Worm (Caenorhabditis elegans): Measurements from ENCODE around the gene sru-29.

DNA sequence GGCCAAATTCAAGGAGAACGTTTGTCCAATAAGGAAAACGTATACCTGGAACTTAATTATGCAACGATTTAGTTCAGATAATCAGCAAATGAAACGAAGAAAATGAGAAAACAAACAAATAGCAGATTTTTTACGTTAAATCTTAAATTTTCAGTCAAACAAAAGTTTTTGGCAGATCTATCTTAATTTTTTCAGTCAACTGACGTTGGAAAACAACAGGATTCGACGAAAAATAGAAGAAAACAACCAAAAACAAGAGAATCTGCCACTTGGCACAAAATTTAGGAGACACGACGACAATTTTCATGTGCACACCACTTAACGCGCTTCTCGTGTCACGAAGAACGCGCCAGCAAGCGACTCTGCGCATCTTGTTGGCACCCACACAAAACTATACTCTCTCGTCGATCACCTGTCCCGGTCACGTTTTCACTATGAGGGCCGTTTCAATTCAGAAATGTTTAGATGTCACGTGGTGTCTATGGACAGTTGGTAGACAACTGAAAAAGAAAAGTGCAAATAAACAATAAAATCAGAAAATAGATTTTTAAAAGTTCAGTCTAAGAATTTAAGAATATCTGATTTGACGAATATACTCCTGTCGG lies 21.5 kb upstream of the sru-29 start, which contains the start of gene ztf-7:
- no peak for TF ChIP-seq ceh-82 (tag; optimal IDR thresholded peaks at IDR 0.05)
- peak; percentile 91 for TF ChIP-seq spr-1 (tag; optimal IDR thresholded peaks at IDR 0.05)
- TF ChIP-seq ama-1 (optimal IDR thresholded peaks at IDR 0.05) = peak; percentile 12
- peak; percentile 95 for TF ChIP-seq mdt-29 (GFP tag; IDR thresholded peaks at IDR 0.05)
- no peak for TF ChIP-seq nhr-237 (tag; optimal IDR thresholded peaks at IDR 0.05)
- TF ChIP-seq F37D6.2 (tag; optimal IDR thresholded peaks at IDR 0.05) = peak; percentile 87
- TF ChIP-seq snpc-4 (tag; optimal IDR thresholded peaks at IDR 0.05) = no peak
- no peak for TF ChIP-seq ceh-44 (GFP tag; IDR thresholded peaks at IDR 0.05)
- no peak for TF ChIP-seq pqm-1 (tag; optimal IDR thresholded peaks at IDR 0.05)
- peak; percentile 99 for TF ChIP-seq aha-1 (tag)
